Fruit fly (Drosophila melanogaster) ovary, adult (tissue): Measurements from ENCODE around the gene CG13896.

Experiments
- CG17801 ChIP-seq: fragments of 200-800 bp; optimal IDR thresholded peaks from 2 replicates; lab custom pipeline; 2019; ENCODE audit warnings: missing biosample characterization, mild to moderate bottlenecking, missing genetic modification characterization, moderate library complexity; ENCODE audit not compliant: partially characterized antibody

CG13896 gene

dm6 chr3L:745222-745942 lies 33.7 kb upstream of the CG13896 start:
- no peak for TF ChIP-seq CG17801 (GFP tag; lab: Kevin White, UChicago)

dm6 chr3L:744290-744804 lies 32.7 kb upstream of the CG13896 start:
- no peak for TF ChIP-seq CG17801 (GFP tag; lab: Kevin White, UChicago)

dm6 chr3L:743155-743554 lies 31.5 kb upstream of the CG13896 start:
- TF ChIP-seq CG17801 (GFP tag; lab: Kevin White, UChicago): no peak

dm6 chr3L:742389-742951 lies 30.8 kb upstream of the CG13896 start:
- no peak for TF ChIP-seq CG17801 (GFP tag; lab: Kevin White, UChicago)

dm6 chr3L:741687-742086 lies 30.0 kb upstream of the CG13896 start:
- TF ChIP-seq CG17801 (GFP tag; lab: Kevin White, UChicago): no peak

- TF ChIP-seq CG17801 (GFP tag; lab: Kevin White, UChicago): peak; percentile 11
These were observed 27.9 kb upstream of the CG13896 start for dm6 chr3L:739357-740130.

- peak; percentile 99 for TF ChIP-seq CG17801 (GFP tag; lab: Kevin White, UChicago)
These were observed 27.1 kb upstream of the CG13896 start for dm6 chr3L:738523-739356.

- TF ChIP-seq CG17801 (GFP tag; lab: Kevin White, UChicago): no peak
These were observed 25.9 kb upstream of the CG13896 start for dm6 chr3L:737445-738116.

- no peak for TF ChIP-seq CG17801 (GFP tag; lab: Kevin White, UChicago)
These were observed 25.0 kb upstream of the CG13896 start for dm6 chr3L:736542-737166.

dm6 chr3L:735948-736347 lies 24.3 kb upstream of the CG13896 start:
- TF ChIP-seq CG17801 (GFP tag; lab: Kevin White, UChicago): no peak

- no peak for TF ChIP-seq CG17801 (GFP tag; lab: Kevin White, UChicago)
These were observed 23.7 kb upstream of the CG13896 start for dm6 chr3L:735315-735714.

- no peak for TF ChIP-seq CG17801 (GFP tag; lab: Kevin White, UChicago)
These were observed 22.4 kb upstream of the CG13896 start for dm6 chr3L:733845-734697.
